Worm (Caenorhabditis elegans) whole organism, L2 larva: ENCODE results near the gene Y66D12A.24.

Experiments
- F13H6.1 ChIP-seq: sonication (generic microtip); optimal IDR thresholded peaks from 2 replicates; lab custom pipeline; 2016; ENCODE audit warnings: missing genetic modification characterization, missing compliant biosample characterization
- R02D3.7 ChIP-seq: fragments of 150-350 bp; optimal IDR thresholded peaks from 2 replicates; lab custom pipeline; 2014; ENCODE audit warnings: missing biosample characterization, missing genetic modification characterization
- Y55F3AM.14 ChIP-seq: fragments of 200-800 bp; sonication (Bioruptor generic); optimal IDR thresholded peaks from 2 replicates; lab custom pipeline; 2018; ENCODE audit warnings: mild to moderate bottlenecking, missing genetic modification characterization, missing compliant biosample characterization
- alr-1 ChIP-seq: fragments of 150-350 bp; optimal IDR thresholded peaks from 2 replicates; lab custom pipeline; 2014; ENCODE audit warnings: missing biosample characterization, missing genetic modification characterization
- ama-1 ChIP-seq: fragments of 150-350 bp; optimal IDR thresholded peaks from 2 replicates; lab custom pipeline; 2018; ENCODE audit warnings: inconsistent platforms
- blmp-1 ChIP-seq: sonication (generic microtip); optimal IDR thresholded peaks from 2 replicates; lab custom pipeline; 2017; ENCODE audit warnings: missing genetic modification characterization, mild to moderate bottlenecking, missing compliant biosample characterization, antibody characterized with exemption, moderate library complexity; ENCODE audit not compliant: insufficient read depth
- ceh-16 ChIP-seq: fragments of 150-350 bp; optimal IDR thresholded peaks from 2 replicates; lab custom pipeline; 2014; ENCODE audit warnings: missing biosample characterization, missing genetic modification characterization
- ceh-82 ChIP-seq: fragments of 150-350 bp; optimal IDR thresholded peaks from 2 replicates; lab custom pipeline; 2014; ENCODE audit warnings: missing biosample characterization, missing genetic modification characterization
- crh-2 ChIP-seq: sonication (generic microtip); optimal IDR thresholded peaks from 2 replicates; lab custom pipeline; 2017; ENCODE audit warnings: missing biosample characterization, missing genetic modification characterization
- dmd-4 ChIP-seq: sonication (generic microtip); optimal IDR thresholded peaks from 2 replicates; lab custom pipeline; 2017; ENCODE audit warnings: missing biosample characterization, missing genetic modification characterization
- elt-1 ChIP-seq: fragments of 150-350 bp; optimal IDR thresholded peaks from 2 replicates; lab custom pipeline; 2014; ENCODE audit warnings: missing biosample characterization, missing genetic modification characterization
- fos-1 ChIP-seq: fragments of 150-350 bp; optimal IDR thresholded peaks from 2 replicates; lab custom pipeline; 2014; ENCODE audit warnings: missing biosample characterization, missing genetic modification characterization
- gmeb-1 ChIP-seq: fragments of 150-350 bp; optimal IDR thresholded peaks from 2 replicates; lab custom pipeline; 2014; ENCODE audit warnings: missing biosample characterization, missing genetic modification characterization
- lsy-2 ChIP-seq, 2 experiments: fragments of 150-350 bp in 1 of 2; sonication (generic microtip) in 1 of 2; optimal IDR thresholded peaks; 2 replicates each; lab custom pipeline; 2014 to 2017; ENCODE audit warnings: missing biosample characterization in 2 of 2, missing genetic modification characterization in 2 of 2
- mab-5 ChIP-seq: fragments of 150-350 bp; optimal IDR thresholded peaks from 2 replicates; lab custom pipeline; 2014; ENCODE audit warnings: missing biosample characterization, missing genetic modification characterization
- mbf-1 ChIP-seq: sonication (generic microtip); optimal IDR thresholded peaks from 2 replicates; lab custom pipeline; 2017; ENCODE audit warnings: missing biosample characterization, missing genetic modification characterization
- mdl-1 ChIP-seq, 2 experiments: fragments of 150-350 bp in 1 of 2; sonication (generic microtip) in 1 of 2; optimal IDR thresholded peaks; 2 replicates each; lab custom pipeline; 2017; ENCODE audit warnings: missing biosample characterization in 2 of 2, missing genetic modification characterization in 2 of 2
- nhr-10 ChIP-seq: sonication (generic microtip); optimal IDR thresholded peaks from 2 replicates; lab custom pipeline; 2017; ENCODE audit warnings: missing biosample characterization, missing genetic modification characterization
- nhr-129 ChIP-seq: fragments of 150-350 bp; optimal IDR thresholded peaks from 2 replicates; lab custom pipeline; 2014; ENCODE audit warnings: missing biosample characterization, missing genetic modification characterization
- nhr-21 ChIP-seq: fragments of 150-350 bp; optimal IDR thresholded peaks from 2 replicates; lab custom pipeline; 2014; ENCODE audit warnings: missing biosample characterization, missing genetic modification characterization
- nhr-23 ChIP-seq: fragments of 150-350 bp; optimal IDR thresholded peaks from 2 replicates; lab custom pipeline; 2014; ENCODE audit warnings: missing biosample characterization, missing genetic modification reagents, missing genetic modification characterization
- nhr-237 ChIP-seq: fragments of 150-350 bp; optimal IDR thresholded peaks from 2 replicates; lab custom pipeline; 2014; ENCODE audit warnings: missing biosample characterization, missing genetic modification characterization
- nhr-25 ChIP-seq: fragments of 150-350 bp; sonication (generic microtip); optimal IDR thresholded peaks from 3 replicates; lab custom pipeline; 2014; ENCODE audit warnings: missing biosample characterization, missing genetic modification characterization
- nhr-6 ChIP-seq: fragments of 150-350 bp; optimal IDR thresholded peaks from 2 replicates; lab custom pipeline; 2014; ENCODE audit warnings: missing biosample characterization, missing genetic modification characterization
- sem-4 ChIP-seq: fragments of 150-350 bp; optimal IDR thresholded peaks from 2 replicates; lab custom pipeline; 2014; ENCODE audit warnings: missing biosample characterization, missing genetic modification reagents, missing genetic modification characterization
- sma-3 ChIP-seq: sonication (generic microtip); optimal IDR thresholded peaks from 2 replicates; lab custom pipeline; 2016; ENCODE audit warnings: missing genetic modification reagents, missing genetic modification characterization, missing compliant biosample characterization
- snpc-4 ChIP-seq: fragments of 150-350 bp; optimal IDR thresholded peaks from 2 replicates; lab custom pipeline; 2014; ENCODE audit warnings: missing biosample characterization, missing genetic modification characterization
- unc-39 ChIP-seq: fragments of 150-350 bp; optimal IDR thresholded peaks from 2 replicates; lab custom pipeline; 2014; ENCODE audit warnings: missing biosample characterization, missing genetic modification characterization
- unc-55 ChIP-seq: fragments of 150-350 bp; sonication (generic microtip); optimal IDR thresholded peaks from 3 replicates; lab custom pipeline; 2014; ENCODE audit warnings: missing biosample characterization, missing genetic modification reagents, missing genetic modification characterization
- unc-62 ChIP-seq: fragments of 150-350 bp; optimal IDR thresholded peaks from 2 replicates; lab custom pipeline; 2014; ENCODE audit warnings: missing biosample characterization, missing genetic modification reagents, missing genetic modification characterization
- ztf-1 ChIP-seq: fragments of 200-800 bp; sonication (Bioruptor generic); conservative IDR thresholded peaks from 2 replicates; pipeline ENCODE4 v1.3.6; 2022; ENCODE audit warnings: missing genetic modification characterization, missing compliant biosample characterization
- ztf-11 ChIP-seq: sonication (generic microtip); optimal IDR thresholded peaks from 2 replicates; lab custom pipeline; 2017; ENCODE audit warnings: missing biosample characterization, missing genetic modification characterization

The Y66D12A.24 gene

DNA sequence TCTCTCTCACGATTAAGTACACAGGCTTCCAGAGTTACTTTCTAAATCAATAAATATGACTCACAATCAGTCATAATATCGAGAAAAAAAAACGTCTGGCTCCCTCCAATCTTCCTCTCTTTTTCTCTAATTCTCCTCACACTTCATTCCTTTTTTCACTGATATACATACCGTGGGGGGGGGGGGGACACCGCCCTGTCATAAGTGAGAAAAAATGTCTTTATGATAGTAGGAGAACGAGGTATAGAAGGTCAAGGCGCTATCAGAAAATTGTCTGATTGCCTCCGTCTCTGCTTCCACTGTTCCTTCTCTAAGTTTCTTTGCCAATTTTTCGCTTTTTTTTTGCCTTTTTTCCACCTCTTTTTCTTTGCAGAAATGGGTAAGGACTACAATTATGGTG lies at the start of gene Y66D12A.24:
Y66D12A.24 (plus strand) TSS at position 370 of the 400 bp plus-strand sequence.
- no peak for TF ChIP-seq nhr-25
- TF ChIP-seq R02D3.7 (tag; lab: Kevin White, UChicago) = no peak
- no peak for TF ChIP-seq ceh-16 (tag; lab: Kevin White, UChicago)
- peak; percentile 79 for TF ChIP-seq fos-1 (tag; lab: Kevin White, UChicago)
- TF ChIP-seq lsy-2 (tag; optimal IDR thresholded peaks at IDR 0.05; lab: Kevin White, UChicago) = no peak
- TF ChIP-seq ztf-1 (GFP tag; lab: Robert Waterston, UW) = no peak
- TF ChIP-seq mbf-1 (tag; lab: Kevin White, UChicago) = no peak
- peak; percentile 28 for TF ChIP-seq sma-3 (GFP tag; lab: Kevin White, UChicago)
- peak; percentile 13 for TF ChIP-seq blmp-1 (tag; lab: Kevin White, UChicago)
- no peak for TF ChIP-seq ztf-11 (tag; lab: Kevin White, UChicago)
- no peak for TF ChIP-seq nhr-237
- peak; percentile 20 for TF ChIP-seq F13H6.1 (tag; lab: Kevin White, UChicago)
- TF ChIP-seq unc-55 (GFP tag; lab: Kevin White, UChicago) = no peak
- no peak for TF ChIP-seq unc-39 (tag; lab: Kevin White, UChicago)
- peak; percentile 4 for TF ChIP-seq crh-2 (tag; lab: Kevin White, UChicago)

- no peak for TF ChIP-seq nhr-129 (tag; lab: Kevin White, UChicago)
- no peak for TF ChIP-seq dmd-4
- no peak for TF ChIP-seq unc-39 (tag; lab: Kevin White, UChicago)
- TF ChIP-seq nhr-237 = no peak
- no peak for TF ChIP-seq sem-4 (tag; lab: Kevin White, UChicago)
- no peak for TF ChIP-seq fos-1 (tag; lab: Kevin White, UChicago)
- no peak for TF ChIP-seq nhr-6 (tag; lab: Kevin White, UChicago)
- TF ChIP-seq ceh-82 (tag; lab: Kevin White, UChicago) = no peak
- no peak for TF ChIP-seq snpc-4 (tag; lab: Kevin White, UChicago)
- no peak for TF ChIP-seq ztf-1 (GFP tag; lab: Robert Waterston, UW)
- no peak for TF ChIP-seq ama-1
- no peak for TF ChIP-seq nhr-21 (tag; lab: Kevin White, UChicago)
These were observed 48.3 kb upstream of the Y66D12A.24 start for ce11 chrIII:11448330-11448729.

DNA sequence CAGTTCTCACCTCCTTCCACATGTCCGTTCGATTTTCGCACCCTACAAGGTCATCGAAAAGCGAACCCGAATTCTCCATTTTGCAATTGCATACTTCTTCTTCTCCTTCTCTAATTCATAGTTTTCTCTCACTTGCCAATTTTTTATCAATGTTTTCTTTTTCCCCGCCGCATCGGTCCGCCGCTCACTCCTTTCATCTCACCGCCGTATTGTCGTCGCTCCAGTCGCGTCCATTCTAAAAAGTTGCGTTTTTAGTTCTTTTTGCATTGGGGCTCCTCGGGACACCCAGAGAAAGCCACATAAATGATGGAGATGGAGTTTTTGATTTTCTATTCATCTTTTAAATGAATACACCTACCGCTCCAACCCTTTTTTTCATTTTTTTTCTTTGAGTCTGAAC lies 45.3 kb upstream of the Y66D12A.24 start:
- TF ChIP-seq fos-1 (tag; lab: Kevin White, UChicago) = peak; percentile 26
- TF ChIP-seq crh-2 (tag; lab: Kevin White, UChicago) = no peak

ce11 chrIII:11452530-11452929 lies 44.1 kb upstream of the Y66D12A.24 start:
- TF ChIP-seq sem-4 (tag; lab: Kevin White, UChicago) (no peak), crh-2 (tag; lab: Kevin White, UChicago) (no peak), elt-1 (no peak)

DNA sequence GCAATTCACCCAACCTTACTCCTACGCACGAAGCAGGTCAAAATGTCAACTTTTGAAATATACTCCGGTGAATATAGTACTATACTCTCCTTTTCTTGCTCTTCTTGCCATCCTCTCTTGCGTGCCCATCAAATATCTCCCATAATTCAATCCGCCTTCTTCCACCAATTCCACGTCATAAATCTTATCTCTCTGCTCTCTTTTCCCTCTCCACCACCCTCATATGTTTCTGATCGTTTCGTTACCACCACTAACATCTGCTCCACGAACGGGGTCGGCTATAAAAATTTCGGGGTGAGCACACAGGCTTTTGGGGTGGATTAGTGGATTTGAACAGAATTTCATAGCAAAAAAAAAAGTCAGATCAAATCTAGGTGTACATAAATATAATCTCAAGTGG lies 42.7 kb upstream of the Y66D12A.24 start:
- peak; percentile 16 for TF ChIP-seq sem-4 (tag; lab: Kevin White, UChicago)
- no peak for TF ChIP-seq mdl-1 (tag; optimal IDR thresholded peaks at IDR 0.05; lab: Kevin White, UChicago)
- TF ChIP-seq mab-5 = peak; percentile 5

ce11 chrIII:11456577-11456976 lies 40.1 kb upstream of the Y66D12A.24 start, which contains the start of gene plr-1:
Gene plr-1, plus strand, starts transcription at chrIII:11456877.
- TF ChIP-seq nhr-10 (tag; lab: Kevin White, UChicago) = no peak
- no peak for TF ChIP-seq ztf-1 (GFP tag; lab: Robert Waterston, UW)
- no peak for TF ChIP-seq unc-62
- no peak for TF ChIP-seq nhr-25
- TF ChIP-seq ceh-16 (tag; lab: Kevin White, UChicago) = no peak
- TF ChIP-seq nhr-23 (tag; lab: Kevin White, UChicago) = no peak
- no peak for TF ChIP-seq gmeb-1 (tag; lab: Kevin White, UChicago)
- TF ChIP-seq alr-1 = no peak
- no peak for TF ChIP-seq blmp-1 (tag; lab: Kevin White, UChicago)
- no peak for TF ChIP-seq Y55F3AM.14 (GFP tag; lab: Kevin White, UChicago)
